Fruit fly (Drosophila melanogaster) whole organism, embryonic: Measurements from ENCODE around the gene CG15356.
A peak's percentile ranks its signal among the peaks of the same experiment; 100 is the strongest.

Source experiments
- BEAF-32 ChIP-seq: fragments of 200-800 bp; sonication (Bioruptor generic); optimal IDR thresholded peaks from 3 replicates; lab custom pipeline; 2017; ENCODE audit warnings: missing biosample characterization, missing genetic modification characterization, mild to moderate bottlenecking, moderate library complexity, missing genetic modification reagents
- Bgb ChIP-seq: fragments of 200-800 bp; sonication (Bioruptor generic); IDR thresholded peaks from 2 replicates; pipeline ENCODE4 v1.3.6; 2022; ENCODE audit warnings: missing biosample characterization, missing genetic modification characterization; ENCODE audit not compliant: partially characterized antibody
- C15 ChIP-seq: fragments of 200-800 bp; sonication (Bioruptor generic); IDR thresholded peaks from 3 replicates; pipeline ENCODE4 v1.3.6; 2022; ENCODE audit warnings: missing biosample characterization, missing genetic modification characterization
- CG10321 ChIP-seq: fragments of 200-800 bp; sonication (Bioruptor generic); IDR thresholded peaks from 2 replicates; pipeline ENCODE4 v1.3.6; 2022; ENCODE audit warnings: missing biosample characterization, missing genetic modification characterization
- CG10431 ChIP-seq: fragments of 200-800 bp; sonication (Bioruptor generic); optimal IDR thresholded peaks from 3 replicates; lab custom pipeline; 2018; ENCODE audit warnings: missing biosample characterization, mild to moderate bottlenecking, missing genetic modification characterization
- CG11456 ChIP-seq: fragments of 200-800 bp; sonication (Bioruptor generic); IDR thresholded peaks from 3 replicates; pipeline ENCODE4 v1.3.6; 2022; ENCODE audit warnings: missing biosample characterization, missing genetic modification characterization
- CG13624 ChIP-seq: fragments of 200-800 bp; sonication (Bioruptor generic); optimal IDR thresholded peaks from 2 replicates; lab custom pipeline; 2016; ENCODE audit warnings: missing biosample characterization, missing genetic modification characterization
- CG14710 ChIP-seq: fragments of 200-800 bp; sonication (Bioruptor generic); optimal IDR thresholded peaks from 3 replicates; lab custom pipeline; 2019; ENCODE audit warnings: missing biosample characterization, mild to moderate bottlenecking, missing genetic modification characterization, moderate library complexity
- CG1602 ChIP-seq: fragments of 200-800 bp; sonication (Bioruptor generic); optimal IDR thresholded peaks from 3 replicates; lab custom pipeline; 2016; ENCODE audit warnings: missing biosample characterization, missing genetic modification characterization
- CG17186 ChIP-seq: fragments of 200-800 bp; sonication (Bioruptor generic); optimal IDR thresholded peaks from 3 replicates; lab custom pipeline; 2017; ENCODE audit warnings: missing biosample characterization, missing genetic modification reagents, missing genetic modification characterization
- CG17802 ChIP-seq: fragments of 200-800 bp; sonication (Bioruptor generic); optimal IDR thresholded peaks from 2 replicates; lab custom pipeline; 2018; ENCODE audit warnings: missing biosample characterization, mild to moderate bottlenecking, missing genetic modification characterization, moderate library complexity
- CG1832 ChIP-seq: fragments of 200-800 bp; sonication (Bioruptor generic); optimal IDR thresholded peaks from 2 replicates; lab custom pipeline; 2017; ENCODE audit warnings: missing biosample characterization, mild to moderate bottlenecking, missing genetic modification characterization, inconsistent platforms
- CG2712 ChIP-seq: fragments of 200-800 bp; optimal IDR thresholded peaks from 3 replicates; lab custom pipeline; 2019; ENCODE audit warnings: missing biosample characterization, mild to moderate bottlenecking, missing genetic modification characterization, moderate library complexity
- CG2875 ChIP-seq: fragments of 200-800 bp; sonication (Bioruptor generic); optimal IDR thresholded peaks from 2 replicates; lab custom pipeline; 2017; ENCODE audit warnings: missing biosample characterization, mild to moderate bottlenecking, missing genetic modification characterization, missing genetic modification reagents
- CG32532 ChIP-seq: fragments of 200-800 bp; sonication (Bioruptor generic); IDR thresholded peaks from 2 replicates; pipeline ENCODE4 v1.3.6; 2022; ENCODE audit warnings: missing biosample characterization, missing genetic modification characterization
- CG4707 ChIP-seq: fragments of 200-800 bp; sonication (Bioruptor generic); optimal IDR thresholded peaks from 2 replicates; lab custom pipeline; 2018; ENCODE audit warnings: missing biosample characterization, mild to moderate bottlenecking, missing genetic modification characterization, moderate library complexity
- CG4854 ChIP-seq: fragments of 200-800 bp; sonication (Bioruptor generic); optimal IDR thresholded peaks from 2 replicates; lab custom pipeline; 2016; ENCODE audit warnings: missing biosample characterization, missing genetic modification characterization, inconsistent platforms
- CG7357 ChIP-seq: fragments of 200-800 bp; sonication (Bioruptor generic); IDR thresholded peaks from 3 replicates; pipeline ENCODE4 v1.3.6; 2022; ENCODE audit warnings: missing biosample characterization, missing genetic modification characterization
- CG8359 ChIP-seq: fragments of 200-800 bp; sonication (Bioruptor generic); optimal IDR thresholded peaks from 2 replicates; lab custom pipeline; 2017; ENCODE audit warnings: missing biosample characterization, mild to moderate bottlenecking, missing genetic modification characterization, borderline replicate concordance
- CG8765 ChIP-seq: fragments of 200-800 bp; sonication (Bioruptor generic); IDR thresholded peaks from 2 replicates; pipeline ENCODE4 v1.3.6; 2022; ENCODE audit warnings: missing biosample characterization, missing genetic modification characterization
- D ChIP-seq, 2 experiments: fragments of 200-800 bp in 1 of 2; fragments of >200 bp in 1 of 2; sonication (Bioruptor generic) in 1 of 2; optimal IDR thresholded peaks; 2 replicates in 1 of 2; 3 replicates in 1 of 2; lab custom pipeline; 2017; ENCODE audit warnings: mild to moderate bottlenecking in 1 of 2, missing biosample characterization in 1 of 2, missing genetic modification characterization in 1 of 2, missing genetic modification reagents in 1 of 2
- D19A ChIP-seq: fragments of 200-800 bp; optimal IDR thresholded peaks from 3 replicates; lab custom pipeline; 2019; ENCODE audit warnings: missing biosample characterization, mild to moderate bottlenecking, missing genetic modification characterization, moderate library complexity
- H2.0 ChIP-seq: fragments of 200-800 bp; sonication (Bioruptor generic); IDR thresholded peaks from 2 replicates; pipeline ENCODE4 v1.3.6; 2022; ENCODE audit warnings: missing biosample characterization, missing genetic modification characterization
- Lpt ChIP-seq: fragments of >200 bp; optimal IDR thresholded peaks from 2 replicates; lab custom pipeline; 2018; ENCODE audit warnings: missing biosample characterization, missing genetic modification characterization
- Nf-YC ChIP-seq: fragments of 200-800 bp; optimal IDR thresholded peaks from 3 replicates; lab custom pipeline; 2019; ENCODE audit warnings: missing biosample characterization, mild to moderate bottlenecking, missing genetic modification characterization, moderate library complexity
- Sry-β ChIP-seq: fragments of 200-800 bp; sonication (Bioruptor generic); optimal IDR thresholded peaks from 2 replicates; lab custom pipeline; 2018; ENCODE audit warnings: missing biosample characterization, mild to moderate bottlenecking, missing genetic modification characterization, moderate library complexity
- abd-A ChIP-seq: fragments of 200-800 bp; sonication (Bioruptor generic); optimal IDR thresholded peaks from 3 replicates; lab custom pipeline; 2019; ENCODE audit warnings: missing biosample characterization, mild to moderate bottlenecking, missing genetic modification characterization, moderate library complexity
- cas ChIP-seq: fragments of 200-800 bp; sonication (Bioruptor generic); IDR thresholded peaks from 2 replicates; pipeline ENCODE4 v1.3.6; 2022; ENCODE audit warnings: missing biosample characterization, missing genetic modification characterization
- chm ChIP-seq: fragments of 200-800 bp; sonication (Bioruptor generic); IDR thresholded peaks from 2 replicates; pipeline ENCODE4 v1.3.6; 2022; ENCODE audit warnings: missing biosample characterization, missing genetic modification characterization
- crp ChIP-seq, 2 experiments: fragments of 200-800 bp; sonication (Bioruptor generic); optimal IDR thresholded peaks; 2 replicates in 1 of 2; 3 replicates in 1 of 2; lab custom pipeline; 2017; ENCODE audit warnings: missing biosample characterization in 2 of 2, missing genetic modification characterization in 2 of 2, mild to moderate bottlenecking in 1 of 2, moderate library complexity in 1 of 2
- dmrt11E ChIP-seq: fragments of 200-800 bp; sonication (Bioruptor generic); optimal IDR thresholded peaks from 3 replicates; lab custom pipeline; 2018; ENCODE audit warnings: missing biosample characterization, mild to moderate bottlenecking, missing genetic modification characterization, moderate library complexity
- ewg ChIP-seq: fragments of 200-800 bp; sonication (Bioruptor generic); optimal IDR thresholded peaks from 3 replicates; lab custom pipeline; 2017; ENCODE audit warnings: mild to moderate bottlenecking, missing biosample characterization, missing genetic modification reagents, missing genetic modification characterization
- grau ChIP-seq: fragments of 200-800 bp; optimal IDR thresholded peaks from 3 replicates; lab custom pipeline; 2019; ENCODE audit warnings: missing biosample characterization, mild to moderate bottlenecking, missing genetic modification characterization, moderate library complexity
- gsb-n ChIP-seq: fragments of 200-800 bp; sonication (Bioruptor generic); optimal IDR thresholded peaks from 3 replicates; lab custom pipeline; 2018; ENCODE audit warnings: missing biosample characterization, mild to moderate bottlenecking, missing genetic modification characterization
- ham ChIP-seq: fragments of 200-800 bp; sonication (Bioruptor generic); IDR thresholded peaks from 2 replicates; pipeline ENCODE4 v1.3.6; 2022; ENCODE audit warnings: missing biosample characterization, missing genetic modification characterization
- nerfin-2 ChIP-seq: fragments of 200-800 bp; sonication (Bioruptor generic); IDR thresholded peaks from 2 replicates; pipeline ENCODE4 v1.3.6; 2022; ENCODE audit warnings: missing biosample characterization, missing genetic modification characterization; ENCODE audit not compliant: partially characterized antibody
- prd ChIP-seq, 3 experiments: fragments of >200 bp in 2 of 3; fragments of 200-800 bp in 1 of 3; sonication (Bioruptor generic) in 1 of 3; optimal IDR thresholded peaks in 2 of 3; IDR thresholded peaks in 1 of 3; 2 replicates in 2 of 3; 3 replicates in 1 of 3; pipeline versions ENCODE4 v1.3.6 to Lab custom; 2017 to 2022; ENCODE audit warnings: missing biosample characterization in 1 of 3, missing genetic modification characterization in 1 of 3
- pum ChIP-seq: fragments of 200-800 bp; sonication (Bioruptor generic); optimal IDR thresholded peaks from 2 replicates; lab custom pipeline; 2016; ENCODE audit warnings: missing biosample characterization, missing genetic modification characterization
- row ChIP-seq: fragments of 200-800 bp; sonication (Bioruptor generic); IDR thresholded peaks from 3 replicates; pipeline ENCODE4 v1.3.6; 2022; ENCODE audit warnings: missing biosample characterization, missing genetic modification characterization
- sc ChIP-seq, 3 experiments: fragments of >200 bp in 2 of 3; fragments of 200-800 bp in 1 of 3; sonication (Bioruptor generic) in 1 of 3; optimal IDR thresholded peaks; 2 replicates in 2 of 3; 3 replicates in 1 of 3; lab custom pipeline; 2017; ENCODE audit warnings: mild to moderate bottlenecking in 1 of 3, missing biosample characterization in 1 of 3, missing genetic modification characterization in 1 of 3, missing genetic modification reagents in 1 of 3
- shn ChIP-seq: fragments of 200-800 bp; sonication (Bioruptor generic); optimal IDR thresholded peaks from 3 replicates; lab custom pipeline; 2016; ENCODE audit warnings: missing biosample characterization, missing genetic modification characterization
- sima ChIP-seq: fragments of 200-800 bp; sonication (Bioruptor generic); optimal IDR thresholded peaks from 2 replicates; lab custom pipeline; 2016; ENCODE audit warnings: missing biosample characterization, missing genetic modification characterization
- vvl ChIP-seq: fragments of 200-800 bp; sonication (Bioruptor generic); IDR thresholded peaks from 2 replicates; pipeline ENCODE4 v1.3.6; 2022; ENCODE audit warnings: missing biosample characterization, missing genetic modification characterization
- wdn ChIP-seq: fragments of 200-800 bp; sonication (Bioruptor generic); IDR thresholded peaks from 2 replicates; pipeline ENCODE4 v1.3.6; 2022; ENCODE audit warnings: missing biosample characterization, missing genetic modification characterization
- yki ChIP-seq: fragments of >200 bp; optimal IDR thresholded peaks from 3 replicates; lab custom pipeline; 2018
- zen ChIP-seq: fragments of 200-800 bp; sonication (Bioruptor generic); optimal IDR thresholded peaks from 3 replicates; lab custom pipeline; 2018; ENCODE audit warnings: missing biosample characterization, mild to moderate bottlenecking, missing genetic modification characterization, moderate library complexity
- zen2 ChIP-seq: fragments of 200-800 bp; sonication (Bioruptor generic); IDR thresholded peaks from 3 replicates; pipeline ENCODE4 v1.3.6; 2022; ENCODE audit warnings: missing biosample characterization, missing genetic modification characterization; ENCODE audit not compliant: partially characterized antibody
- zfh1 ChIP-seq: fragments of 200-800 bp; sonication (Bioruptor generic); IDR thresholded peaks from 3 replicates; pipeline ENCODE4 v1.3.6; 2022; ENCODE audit warnings: missing biosample characterization, missing genetic modification characterization

CG15356 gene

DNA sequence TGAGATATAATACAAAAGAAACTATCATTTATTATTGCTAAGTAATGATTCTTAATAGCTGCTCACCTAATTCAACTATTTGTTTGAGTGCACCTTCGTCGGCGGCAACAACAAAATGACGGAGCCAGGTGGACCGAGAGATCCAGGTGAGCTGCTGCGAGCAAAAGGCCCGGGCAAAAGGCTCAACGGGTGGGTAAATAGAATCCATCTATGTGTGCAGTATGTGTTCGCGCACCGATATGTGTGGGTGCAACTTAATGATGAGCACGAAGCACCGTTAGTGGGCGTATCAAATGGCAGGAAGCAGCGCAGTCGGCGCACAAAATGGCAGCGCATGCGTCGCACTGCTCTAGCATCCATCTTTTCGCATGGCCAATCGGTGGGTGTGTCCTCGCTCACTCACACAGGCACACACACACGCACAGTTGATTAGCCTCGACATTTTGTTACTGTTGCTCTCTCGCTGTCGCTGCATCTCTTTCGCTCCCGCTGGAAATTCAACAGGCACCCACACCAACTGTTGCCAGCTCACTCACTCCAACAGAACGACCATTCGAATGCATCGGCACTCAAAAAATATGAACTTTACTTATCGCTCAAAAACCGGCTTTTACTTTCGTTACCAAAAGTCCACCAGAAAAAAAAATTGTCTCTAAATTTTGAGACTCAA, 8.0 kb downstream of the CG15356 start (continued):
- TF ChIP-seq pum (GFP tag; lab: Kevin White, UChicago) (no peak), ewg (GFP tag; lab: Kevin White, UChicago) (peak; percentile 93), BEAF-32 (GFP tag; lab: Kevin White, UChicago) (no peak), cas (no peak), CG13624 (no peak), vvl (GFP tag; lab: Robert Waterston, UW) (peak; percentile 31; the same call in 1 of the 2 replicates), Sry-β (GFP tag; lab: Kevin White, UChicago) (no peak), CG1602 (GFP tag; lab: Kevin White, UChicago) (no peak), CG4707 (GFP tag; lab: Kevin White, UChicago) (no peak), Bgb (no peak), CG2712 (tag; lab: Kevin White, UChicago) (no peak), zfh1 (GFP tag; lab: Robert Waterston, UW) (0 out of 3 replicates have a peak, but pooled peaks have one; percentile 18), CG17802 (tag; lab: Kevin White, UChicago) (no peak), sima (GFP tag; lab: Kevin White, UChicago) (no peak), grau (no peak), CG14710 (tag; lab: Kevin White, UChicago) (no peak), CG10431 (GFP tag; lab: Kevin White, UChicago) (no peak), CG1832 (GFP tag; lab: Kevin White, UChicago) (peak; percentile 93), ham (GFP tag; lab: Robert Waterston, UW) (no peak), row (no peak; the same call in 2 of the 3 replicates), CG11456 (GFP tag; lab: Robert Waterston, UW) (no peak), wdn (GFP tag; lab: Robert Waterston, UW) (no peak), nerfin-2 (GFP tag; lab: Robert Waterston, UW) (0 out of 2 replicates have a peak, but pooled peaks have one; percentile 9), H2.0 (GFP tag; lab: Robert Waterston, UW) (no peak), CG8765 (GFP tag; lab: Robert Waterston, UW) (no peak), shn (GFP tag; lab: Kevin White, UChicago) (no peak), CG8359 (no peak), sc (optimal IDR thresholded peaks at IDR 0.05; lab: Kevin White, UChicago) (no peak), sc (GFP tag; optimal IDR thresholded peaks at IDR 0.05; lab: Kevin White, UChicago) (no peak), C15 (GFP tag; lab: Robert Waterston, UW) (no peak), CG2875 (GFP tag; lab: Kevin White, UChicago) (no peak), CG32532 (peak; percentile 19; the same call in 1 of the 2 replicates), CG7357 (no peak), gsb-n (peak; percentile 73), zen2 (no peak), yki (lab: Kevin White, UChicago) (no peak), CG17186 (GFP tag; lab: Kevin White, UChicago) (no peak), crp (GFP tag; optimal IDR thresholded peaks at IDR 0.05; lab: Kevin White, UChicago) (no peak), D19A (tag; lab: Kevin White, UChicago) (no peak), dmrt11E (tag; lab: Kevin White, UChicago) (no peak), Lpt (GFP tag; lab: Kevin White, UChicago) (no peak), chm (GFP tag; lab: Robert Waterston, UW) (no peak), D (optimal IDR thresholded peaks at IDR 0.05; lab: Kevin White, UChicago) (no peak), D (GFP tag; optimal IDR thresholded peaks at IDR 0.05; lab: Kevin White, UChicago) (no peak), CG4854 (GFP tag; lab: Kevin White, UChicago) (no peak), zen (tag; lab: Kevin White, UChicago) (peak; percentile 66), abd-A (peak; percentile 75), prd (optimal IDR thresholded peaks at IDR 0.05; lab: Kevin White, UChicago) (no peak), prd (GFP tag; IDR thresholded peaks at IDR 0.05; lab: Robert Waterston, UW) (peak; percentile 43; the same call in 1 of the 3 replicates), CG10321 (GFP tag; lab: Robert Waterston, UW) (peak; percentile 98), Nf-YC (peak; percentile 99)
